Worm (Caenorhabditis elegans): ENCODE measurements around the gene apm-3.

Gene apm-3

DNA sequence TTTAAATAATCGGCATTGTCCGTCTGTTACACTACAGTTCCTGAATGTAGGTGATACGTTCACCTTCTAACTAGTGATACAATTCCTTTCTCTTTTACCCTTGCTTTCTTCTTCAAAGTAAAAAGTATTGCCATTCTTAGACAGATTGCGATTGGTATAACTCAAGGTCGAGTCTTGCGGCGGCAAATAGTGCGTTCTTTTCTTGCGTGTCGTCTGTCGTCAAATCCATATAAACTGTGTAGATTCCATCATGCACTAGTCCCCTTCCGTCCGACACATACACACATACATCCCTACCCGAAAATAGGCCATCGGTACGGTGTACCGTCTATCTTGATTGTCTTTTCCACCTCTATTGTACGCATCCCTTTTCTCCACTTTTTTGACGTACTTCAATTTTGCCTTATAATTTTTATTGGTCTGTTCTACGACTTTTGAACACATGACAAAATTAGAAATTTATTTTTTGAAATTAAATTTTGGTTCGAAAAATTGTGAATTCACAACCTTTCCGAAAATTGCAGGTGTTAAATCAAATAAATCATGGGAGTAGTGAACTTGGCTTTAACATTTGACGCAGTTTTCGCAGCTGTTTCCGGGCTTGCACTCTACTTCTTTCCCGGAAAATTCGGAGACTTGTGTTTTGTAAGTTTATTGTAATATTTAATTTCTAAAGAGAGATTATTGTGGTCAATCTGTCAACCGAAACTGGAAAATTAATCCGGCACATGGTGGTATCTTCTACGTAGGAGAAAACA is 25.7 kb downstream of the apm-3 start, which contains the start of gene C44C1.1 (continued):
- TF ChIP-seq unc-62 (GFP tag; optimal IDR thresholded peaks at IDR 0.05 in 1 of 2): peak in 1 of 2 experiments; percentile 71
- TF ChIP-seq unc-62 (tag; optimal IDR thresholded peaks at IDR 0.05): no peak
- no peak for TF ChIP-seq jun-1 (tag; optimal IDR thresholded peaks at IDR 0.05)
- TF ChIP-seq lin-38 (GFP tag; IDR thresholded peaks at IDR 0.05): no peak
- TF ChIP-seq egl-27 (tag; optimal IDR thresholded peaks at IDR 0.05): no peak
- no peak for TF ChIP-seq zip-11 (GFP tag; IDR thresholded peaks at IDR 0.05)
- peak; percentile 70 for TF ChIP-seq nhr-28 (tag; optimal IDR thresholded peaks at IDR 0.05)

DNA sequence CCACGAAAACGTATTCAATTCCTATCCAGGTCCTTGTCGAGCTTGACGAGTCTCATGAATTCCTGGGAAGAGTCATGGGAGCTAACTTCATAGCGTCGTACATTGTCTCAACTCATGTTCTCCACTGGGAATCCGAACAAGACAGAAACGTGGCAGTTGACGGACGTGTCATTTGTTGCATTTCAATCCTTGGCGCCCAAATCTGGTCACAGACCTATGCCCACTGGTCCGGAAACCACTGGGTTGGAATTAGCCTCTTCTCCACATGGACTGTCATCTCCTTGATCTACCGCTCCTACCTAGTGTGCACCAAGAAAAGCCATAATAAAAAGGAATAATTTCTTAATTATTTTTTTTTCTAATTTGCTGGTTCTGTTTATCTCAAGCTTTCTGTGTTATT is 27.8 kb downstream of the apm-3 start:
- TF ChIP-seq dmd-8 (GFP tag; IDR thresholded peaks at IDR 0.05): 0 out of 2 replicates have a peak, but pooled peaks have one; percentile 55
- no peak for TF ChIP-seq F44E2.7 (GFP tag; IDR thresholded peaks at IDR 0.05)
- no peak for TF ChIP-seq F26F4.8 (GFP tag; conservative IDR thresholded peaks at IDR 0.05)
- no peak for TF ChIP-seq nhr-77 (tag; optimal IDR thresholded peaks at IDR 0.05)

DNA sequence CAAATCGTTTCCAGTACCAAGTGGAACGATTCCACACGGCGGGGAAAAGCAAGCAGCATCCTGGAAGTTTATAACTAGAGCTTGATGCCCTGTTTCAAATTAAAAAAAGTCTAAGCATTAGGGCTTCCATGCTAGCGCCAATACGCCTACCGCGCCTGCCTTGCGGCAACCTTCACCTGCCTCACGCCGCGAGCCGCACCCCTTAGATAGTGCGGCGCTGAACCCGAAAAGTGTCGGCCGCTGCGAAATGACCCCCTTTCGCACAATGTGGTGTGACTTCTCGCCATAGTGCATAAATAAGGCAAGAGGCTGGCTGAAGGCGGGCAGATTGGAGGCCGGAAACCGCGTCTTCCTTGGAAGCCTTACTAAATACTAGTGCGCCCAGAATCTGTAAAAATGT is 31.7 kb downstream of the apm-3 start:
- TF ChIP-seq sdz-12 (GFP tag; optimal IDR thresholded peaks at IDR 0.05) (no peak), nhr-237 (tag; optimal IDR thresholded peaks at IDR 0.05) (no peak), F44E2.7 (GFP tag; IDR thresholded peaks at IDR 0.05) (no peak), nhr-25 (tag; optimal IDR thresholded peaks at IDR 0.05; ENCODE audit: borderline replicate concordance, insufficient read depth) (no peak), ceh-20 (GFP tag; IDR thresholded peaks at IDR 0.05) (no peak), zip-11 (GFP tag; IDR thresholded peaks at IDR 0.05) (no peak), dpl-1 (GFP tag; optimal IDR thresholded peaks at IDR 0.05) (no peak), dve-1 (tag; optimal IDR thresholded peaks at IDR 0.05; ENCODE audit: insufficient read depth) (no peak), fkh-10 (GFP tag; optimal IDR thresholded peaks at IDR 0.05) (no peak), unc-62 (GFP tag; optimal IDR thresholded peaks at IDR 0.05 in 1 of 2) (peak in 1 of 2 experiments; percentile 42), unc-62 (tag; optimal IDR thresholded peaks at IDR 0.05) (no peak), ceh-62 (tag; optimal IDR thresholded peaks at IDR 0.05) (no peak), madf-9 (GFP tag; conservative IDR thresholded peaks at IDR 0.05) (0 out of 2 replicates have a peak, but pooled peaks have one; percentile 6), mdl-1 (tag; optimal IDR thresholded peaks at IDR 0.05) (no peak), daf-19 (GFP tag; conservative IDR thresholded peaks at IDR 0.05) (no peak), set-16 (GFP tag; IDR thresholded peaks at IDR 0.05) (peak; percentile 89), aly-2 (tag; optimal IDR thresholded peaks at IDR 0.05) (no peak), nhr-102 (tag; optimal IDR thresholded peaks at IDR 0.05) (peak; percentile 12), unc-39 (tag; optimal IDR thresholded peaks at IDR 0.05) (no peak), D1046.2 (GFP tag; IDR thresholded peaks at IDR 0.05) (0 out of 2 replicates have a peak, but pooled peaks have one; percentile 38), T20F7.1 (GFP tag; optimal IDR thresholded peaks at IDR 0.05) (no peak), F10B5.3 (tag; optimal IDR thresholded peaks at IDR 0.05) (no peak), jun-1 (tag; optimal IDR thresholded peaks at IDR 0.05) (no peak), ama-1 (optimal IDR thresholded peaks at IDR 0.05) (no peak), Y75B8A.6 (GFP tag; IDR thresholded peaks at IDR 0.05) (no peak)

DNA sequence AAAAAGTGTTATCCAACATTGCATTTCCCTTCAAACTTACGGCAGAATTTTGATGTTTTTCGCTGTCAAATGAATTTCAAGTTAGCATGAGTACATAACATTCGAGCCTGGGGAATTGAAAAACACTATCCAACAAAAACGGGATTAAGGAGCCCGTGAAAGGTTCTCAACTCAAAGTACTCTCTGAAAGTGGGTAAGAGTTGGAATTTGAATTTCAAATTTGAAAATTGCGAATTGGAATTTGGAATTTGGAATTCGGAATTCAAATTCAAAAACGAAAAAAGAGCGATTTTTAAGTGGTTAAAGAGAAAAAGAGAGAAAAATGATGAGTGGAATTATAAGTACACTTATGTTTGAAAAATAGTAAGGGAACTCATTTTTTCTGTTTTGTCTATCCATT is 36.5 kb downstream of the apm-3 start, which contains the start of the genes C09E10.3 and dgk-1:
C09E10.3 (minus strand) TSS at position 101 of the 400 bp plus-strand sequence.
dgk-1 (minus strand) TSS at position 183 of the 400 bp plus-strand sequence.
- no peak for TF ChIP-seq cey-2 (tag; optimal IDR thresholded peaks at IDR 0.05; ENCODE audit: borderline replicate concordance, insufficient read depth)
- no peak for TF ChIP-seq unc-130 (GFP tag; optimal IDR thresholded peaks at IDR 0.05)
- TF ChIP-seq daf-8 (GFP tag; IDR thresholded peaks at IDR 0.05): no peak

Data from whole organism, L4 larva.